Worm (Caenorhabditis elegans): ENCODE results near the gene str-8.
"Not testable (repeated sequence)": the region's sequence is repeated elsewhere in the genome, so short reads cannot be mapped to it uniquely, and the experiment has no call there.

The str-8 gene

ce11 chrV:15754731-15755130, at the start of gene str-8:
Gene str-8, plus strand, starts transcription at chrV:15755031.
- not testable (repeated sequence) for TF ChIP-seq unc-62 (GFP tag; optimal IDR thresholded peaks at IDR 0.05)

- no peak for TF ChIP-seq unc-62 (GFP tag; optimal IDR thresholded peaks at IDR 0.05)
These were observed 46.8 kb upstream of the str-8 start for ce11 chrV:15707982-15708381.

- no peak for TF ChIP-seq unc-62 (GFP tag; optimal IDR thresholded peaks at IDR 0.05)
These were observed 44.4 kb upstream of the str-8 start, which contains the start of gene Y6E2A.1 for ce11 chrV:15710401-15710800. Gene Y6E2A.1, minus strand, starts transcription at chrV:15710501.

- TF ChIP-seq unc-62 (GFP tag; optimal IDR thresholded peaks at IDR 0.05), result no peak
These were observed 42.9 kb upstream of the str-8 start, which contains the start of gene str-101 for ce11 chrV:15711898-15712297. Gene str-101, minus strand, starts transcription at chrV:15711998.

- TF ChIP-seq unc-62 (GFP tag; optimal IDR thresholded peaks at IDR 0.05), result no peak
These were observed 42.4 kb upstream of the str-8 start for ce11 chrV:15712385-15712784.

- TF ChIP-seq unc-62 (GFP tag; optimal IDR thresholded peaks at IDR 0.05), result no peak
These were observed 39.2 kb upstream of the str-8 start for ce11 chrV:15715636-15716035.

- no peak for TF ChIP-seq unc-62 (GFP tag; optimal IDR thresholded peaks at IDR 0.05)
These were observed 38.2 kb upstream of the str-8 start, which contains the start of gene Y6E2A.4 for ce11 chrV:15716679-15717078. Gene Y6E2A.4, minus strand, starts transcription at chrV:15716779.

- TF ChIP-seq unc-62 (GFP tag; optimal IDR thresholded peaks at IDR 0.05), result no peak
These were observed 36.3 kb upstream of the str-8 start, which contains the start of gene Y6E2A.5 for ce11 chrV:15718562-15718961. Gene Y6E2A.5, minus strand, starts transcription at chrV:15718662.

ce11 chrV:15719570-15719969, 35.3 kb upstream of the str-8 start, which contains the start of gene Y6E2A.7:
Gene Y6E2A.7, plus strand, starts transcription at chrV:15719870.
- no peak for TF ChIP-seq unc-62 (GFP tag; optimal IDR thresholded peaks at IDR 0.05)

- no peak for TF ChIP-seq unc-62 (GFP tag; optimal IDR thresholded peaks at IDR 0.05)
These were observed 33.4 kb upstream of the str-8 start for ce11 chrV:15721431-15721830.

- no peak for TF ChIP-seq unc-62 (GFP tag; optimal IDR thresholded peaks at IDR 0.05)
These were observed 32.9 kb upstream of the str-8 start, which contains the start of gene srh-140 for ce11 chrV:15721888-15722287. Gene srh-140, plus strand, starts transcription at chrV:15722188.

- TF ChIP-seq unc-62 (GFP tag; optimal IDR thresholded peaks at IDR 0.05), result no peak
These were observed 28.2 kb upstream of the str-8 start, which contains the start of the genes irld-57 and sfxn-1.3 for ce11 chrV:15726610-15727009. Gene irld-57, minus strand, starts transcription at chrV:15726710. Gene sfxn-1.3, plus strand, starts transcription at chrV:15726841.

- no peak for TF ChIP-seq unc-62 (GFP tag; optimal IDR thresholded peaks at IDR 0.05)
These were observed 24.4 kb upstream of the str-8 start, which contains the start of gene Y6E2A.10 for ce11 chrV:15730459-15730858. Gene Y6E2A.10, minus strand, starts transcription at chrV:15730559.

ce11 chrV:15732209-15732608, 22.6 kb upstream of the str-8 start, which contains the start of gene str-38:
Gene str-38, minus strand, starts transcription at chrV:15732309.
- no peak for TF ChIP-seq unc-62 (GFP tag; optimal IDR thresholded peaks at IDR 0.05)

ce11 chrV:15733020-15733419, 21.8 kb upstream of the str-8 start:
- no peak for TF ChIP-seq unc-62 (GFP tag; optimal IDR thresholded peaks at IDR 0.05)

- TF ChIP-seq unc-62 (GFP tag; optimal IDR thresholded peaks at IDR 0.05), result no peak
These were observed 21.3 kb upstream of the str-8 start, which contains the start of gene T23D5.3 for ce11 chrV:15733568-15733967. Gene T23D5.3, minus strand, starts transcription at chrV:15733668.

ce11 chrV:15735720-15736119, 19.1 kb upstream of the str-8 start, which contains the start of gene str-27:
Gene str-27, minus strand, starts transcription at chrV:15735820.
- no peak for TF ChIP-seq unc-62 (GFP tag; optimal IDR thresholded peaks at IDR 0.05)

- no peak for TF ChIP-seq unc-62 (GFP tag; optimal IDR thresholded peaks at IDR 0.05)
These were observed 13.0 kb upstream of the str-8 start, which contains the start of gene str-18 for ce11 chrV:15741851-15742250. Gene str-18, minus strand, starts transcription at chrV:15741951.
